Fruit fly (Drosophila melanogaster) whole organism, larva: ENCODE data around the gene CG42537.

ENCODE experiments used
- noc ChIP-seq: fragments of 200-800 bp; sonication (Bioruptor generic); optimal IDR thresholded peaks from 3 replicates; lab custom pipeline; 2019; ENCODE audit warnings: missing biosample characterization, mild to moderate bottlenecking, missing genetic modification characterization, moderate library complexity

The CG42537 gene

DNA sequence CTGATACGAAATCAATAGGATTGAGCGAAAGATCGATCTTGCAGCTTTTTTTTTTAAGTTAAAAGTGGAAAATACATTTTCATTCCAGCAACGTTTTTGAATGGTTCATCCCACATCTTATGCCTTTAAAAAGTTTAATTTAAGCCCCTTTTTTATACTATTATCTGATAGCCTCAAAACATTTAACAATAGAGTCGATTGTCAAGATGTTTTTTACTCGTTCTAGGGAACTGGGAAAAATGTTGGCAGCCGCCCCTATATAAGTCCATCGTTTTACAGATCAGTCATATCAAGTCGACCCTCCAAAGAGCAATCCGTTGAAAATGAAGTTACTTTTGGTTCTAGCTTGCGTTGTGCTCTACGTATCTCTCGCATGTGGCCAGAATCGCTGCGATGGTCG is at the start of gene CG42537:
TSS of gene CG42537 (plus strand) at position 301 of the 400 bp plus-strand sequence.
- TF ChIP-seq noc (tag; lab: Kevin White, UChicago), result no peak

DNA sequence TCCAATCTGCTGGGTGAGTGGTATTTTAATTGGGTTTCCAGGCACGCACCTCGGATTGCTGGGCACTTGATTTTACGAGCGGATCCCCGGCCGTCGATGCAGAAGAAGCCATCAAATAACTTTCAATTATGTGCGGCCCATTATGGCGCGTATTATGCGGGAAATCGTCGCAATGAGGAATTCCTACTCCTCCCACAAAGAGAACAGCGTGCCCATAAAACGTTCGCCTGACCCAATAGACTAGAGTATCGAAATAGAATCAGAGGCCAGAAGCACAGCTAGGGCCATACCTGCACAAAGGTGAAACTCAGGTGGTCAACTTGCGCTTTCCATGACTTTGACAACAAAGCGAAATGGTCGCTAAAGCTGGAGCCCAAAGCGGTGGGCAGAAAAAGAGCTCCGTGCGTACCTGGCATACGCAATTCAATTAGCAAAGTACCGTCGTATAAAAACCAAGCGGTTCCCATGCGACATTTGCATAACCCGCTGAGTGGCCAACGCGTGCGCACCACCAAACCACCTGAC is 47.8 kb upstream of the CG42537 start, which contains the start of gene Osi18:
TSS of gene Osi18 (plus strand) at position 475 of the 525 bp plus-strand sequence.
- no peak for TF ChIP-seq noc (tag; lab: Kevin White, UChicago)

DNA sequence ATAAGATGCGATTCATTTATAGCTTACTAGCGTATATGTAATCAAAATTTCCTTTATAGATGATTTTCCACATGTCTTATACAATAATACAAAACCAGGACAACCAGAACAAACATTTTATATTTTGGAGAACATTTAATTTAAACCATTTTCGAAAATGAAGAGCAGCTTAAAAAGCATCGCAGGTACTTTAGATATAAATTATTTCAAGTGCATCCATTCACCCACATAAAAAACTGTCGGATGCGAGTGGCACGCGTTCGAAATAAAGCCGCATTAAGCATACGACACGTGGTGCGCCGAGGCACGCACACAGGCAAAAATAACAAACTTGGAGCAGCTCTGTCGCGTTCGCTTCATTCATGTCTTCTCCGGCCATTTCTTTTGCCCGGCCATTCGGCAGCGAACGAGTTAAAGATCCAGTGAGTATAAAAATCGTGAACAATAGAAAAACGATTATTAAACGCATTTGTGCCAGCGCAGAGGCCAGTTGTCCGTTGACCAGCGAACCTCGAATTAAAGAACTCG is 42.6 kb upstream of the CG42537 start, which contains the start of gene Osi19:
TSS of gene Osi19 (plus strand) at position 457 of the 528 bp plus-strand sequence.
- no peak for TF ChIP-seq noc (tag; lab: Kevin White, UChicago)

DNA sequence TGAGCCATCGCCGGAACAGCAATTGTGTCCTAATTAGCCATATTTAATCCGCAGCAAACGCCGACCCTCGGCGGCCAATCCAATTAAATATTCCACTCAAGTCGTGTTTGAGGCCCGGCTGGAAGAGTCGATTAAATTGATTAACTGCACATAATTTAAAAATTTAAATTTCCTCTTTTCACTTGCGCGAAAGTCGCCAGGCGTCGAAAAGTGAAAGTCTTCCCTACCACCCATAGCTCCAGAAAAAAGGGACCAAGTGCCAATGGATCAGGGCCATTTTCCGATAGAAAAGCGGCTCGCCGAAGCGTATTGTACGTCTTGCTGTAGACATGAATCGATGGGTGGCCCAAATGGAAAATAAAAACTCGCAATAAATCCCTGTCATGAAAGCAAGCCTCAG is 40.2 kb upstream of the CG42537 start:
- TF ChIP-seq noc (tag; lab: Kevin White, UChicago), result no peak

DNA sequence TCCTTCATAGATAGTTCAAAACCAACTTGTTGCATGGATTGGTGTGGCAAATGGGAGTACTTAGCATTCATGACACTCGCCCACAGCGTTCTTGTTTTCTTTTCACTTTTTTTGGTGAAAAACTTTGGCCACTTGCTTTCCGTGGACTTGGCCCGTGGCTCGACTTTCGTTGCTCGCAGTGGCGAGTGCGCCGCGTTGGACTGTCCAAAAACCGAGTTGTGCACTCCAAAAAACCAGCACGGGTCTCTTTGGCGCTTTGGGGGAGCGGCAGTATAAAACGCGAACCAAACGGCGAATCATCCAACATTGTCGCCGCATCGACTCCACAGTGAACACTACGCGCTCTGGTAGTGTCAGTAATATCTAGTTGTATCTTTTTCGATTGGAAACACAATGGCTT is 37.8 kb upstream of the CG42537 start, which contains the start of gene Osi20:
TSS of gene Osi20 (plus strand) at position 301 of the 400 bp plus-strand sequence.
- TF ChIP-seq noc (tag; lab: Kevin White, UChicago), result no peak

DNA sequence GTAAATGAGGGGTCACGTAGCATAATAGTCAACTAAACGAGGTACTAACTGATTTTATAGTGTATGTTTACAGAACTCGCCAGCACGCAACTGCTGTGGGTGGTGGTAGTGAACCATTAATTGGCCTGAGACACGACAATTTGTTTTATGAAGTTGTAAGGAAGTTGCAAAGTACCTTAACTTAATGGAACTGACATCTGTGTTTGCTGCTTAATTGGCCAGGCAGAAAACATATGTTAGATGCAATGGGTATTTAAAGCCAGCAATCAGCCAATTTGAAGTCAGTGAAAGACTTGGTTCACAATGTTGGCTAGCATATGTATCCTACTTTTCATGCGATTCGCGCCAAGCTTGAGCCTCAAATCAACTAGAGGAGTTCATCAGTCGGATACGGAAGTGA is 35.9 kb upstream of the CG42537 start, which contains the start of gene CG17917:
TSS of gene CG17917 (plus strand) at position 301 of the 400 bp plus-strand sequence.
- no peak for TF ChIP-seq noc (tag; lab: Kevin White, UChicago)

DNA sequence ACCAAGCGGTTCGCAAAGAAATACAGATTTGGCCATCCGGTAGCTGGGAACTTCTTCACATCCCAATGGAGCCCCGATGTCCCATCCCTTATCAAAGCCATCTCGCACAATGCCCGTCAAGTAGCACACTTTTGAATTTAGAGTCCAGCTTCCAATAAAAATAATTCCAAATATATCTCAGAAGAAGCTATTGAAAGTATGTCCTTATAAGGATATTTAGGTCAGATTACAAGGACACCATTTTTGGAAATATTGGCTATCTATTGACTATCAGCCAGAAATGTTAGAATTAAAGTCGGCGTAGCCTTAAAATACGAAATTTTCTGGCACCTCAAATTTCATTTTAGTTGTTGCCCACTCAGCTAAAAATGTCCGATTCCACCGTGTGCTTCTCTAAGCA is 34.9 kb upstream of the CG42537 start, which contains the start of gene CG10298:
TSS of gene CG10298 (plus strand) at position 301 of the 400 bp plus-strand sequence.
- TF ChIP-seq noc (tag; lab: Kevin White, UChicago), result no peak

DNA sequence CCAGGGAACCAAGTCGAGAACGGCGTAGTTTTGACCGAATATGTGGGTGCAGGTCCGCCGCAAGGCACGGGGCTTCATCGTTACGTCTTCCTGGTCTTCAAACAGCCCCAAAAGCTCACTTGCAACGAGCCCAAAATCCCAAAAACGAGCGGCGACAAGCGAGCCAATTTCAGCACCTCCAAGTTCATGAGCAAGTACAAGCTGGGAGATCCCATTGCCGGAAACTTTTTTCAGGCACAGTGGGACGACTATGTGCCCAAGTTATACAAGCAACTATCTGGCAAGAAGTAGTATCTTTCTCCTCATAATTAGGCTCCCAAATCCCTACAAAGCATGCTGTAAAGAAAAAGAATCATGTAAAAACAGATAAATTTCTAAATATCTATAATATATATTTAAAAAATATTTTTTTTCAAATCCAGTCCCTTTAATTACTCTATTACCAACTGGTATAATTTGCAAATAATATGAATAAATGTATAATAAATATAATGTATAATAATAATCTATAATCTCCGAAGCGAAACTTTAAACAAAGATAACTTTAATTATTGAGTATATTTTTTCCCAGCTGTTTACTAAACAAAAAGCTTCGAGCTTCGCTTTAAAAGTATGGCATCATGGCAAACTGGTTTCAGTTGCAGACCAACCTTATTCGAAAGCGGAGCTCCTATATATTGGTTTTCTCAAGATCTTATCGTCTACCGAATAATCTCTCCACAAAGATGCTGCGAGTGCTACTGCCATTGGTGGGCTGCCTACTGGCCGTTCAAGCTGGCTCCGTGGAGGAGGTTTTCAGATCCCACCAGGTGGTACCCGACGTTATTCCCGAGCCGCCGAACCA is 34.0 kb upstream of the CG42537 start, which contains the start of gene CG17919:
TSS of gene CG17919 (plus strand) at position 634 of the 844 bp plus-strand sequence.
- TF ChIP-seq noc (tag; lab: Kevin White, UChicago), result no peak

DNA sequence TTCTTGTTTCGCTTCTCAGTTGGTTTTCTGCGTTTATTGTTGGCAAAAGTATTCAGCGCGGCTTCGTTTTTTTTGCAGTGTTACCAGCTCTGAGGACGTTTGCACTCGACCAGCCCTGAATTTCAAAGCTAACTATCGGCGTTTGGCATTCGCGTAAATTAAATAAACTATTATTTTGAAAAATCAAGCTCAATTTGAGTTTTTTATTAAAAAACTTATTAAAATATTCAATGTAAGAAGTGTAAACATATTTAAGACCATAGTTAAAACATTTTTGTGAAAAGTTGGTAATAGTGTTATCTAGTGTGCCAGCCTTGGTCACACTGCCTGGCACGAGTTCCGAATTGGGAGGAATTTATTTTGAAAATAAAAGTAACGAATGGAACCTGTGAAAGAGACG is 31.8 kb upstream of the CG42537 start, which contains the start of the genes SmD2 and CG18048:
TSS of gene SmD2 (minus strand) at position 98 of the 400 bp plus-strand sequence.
TSS of gene CG18048 (plus strand) at position 298 of the 400 bp plus-strand sequence.
- no peak for TF ChIP-seq noc (tag; lab: Kevin White, UChicago)

- no peak for TF ChIP-seq noc (tag; lab: Kevin White, UChicago)
These were observed 28.7 kb upstream of the CG42537 start, which contains the start of gene Hr83 for dm6 chr3R:6348943-6349342. Hr83 (plus strand) TSS chr3R:6349243.

dm6 chr3R:6350755-6351154 is 26.8 kb upstream of the CG42537 start, which contains the start of gene Pak:
Pak (plus strand) TSS chr3R:6350896.
- TF ChIP-seq noc (tag; lab: Kevin White, UChicago), result no peak

DNA sequence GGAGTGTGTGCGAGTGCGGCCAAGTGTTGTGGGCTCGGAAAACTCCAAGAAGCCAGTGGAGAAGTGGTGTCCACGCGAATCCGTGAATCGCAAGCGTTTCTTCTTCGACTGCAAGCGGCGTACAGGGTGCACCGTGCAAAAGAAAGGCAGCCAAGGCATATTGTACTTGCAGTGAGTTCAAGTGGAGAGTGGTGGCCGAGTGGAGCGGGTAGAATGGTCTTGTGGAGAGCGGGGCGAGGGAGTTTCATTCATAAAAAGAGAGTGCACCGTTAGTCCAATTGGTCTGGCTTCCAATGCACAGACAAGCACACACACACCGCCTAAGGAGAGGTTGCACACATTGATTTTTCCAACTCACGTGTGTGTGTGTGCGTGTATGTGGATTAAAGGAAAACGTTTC is 26.4 kb upstream of the CG42537 start:
- TF ChIP-seq noc (tag; lab: Kevin White, UChicago), result no peak

DNA sequence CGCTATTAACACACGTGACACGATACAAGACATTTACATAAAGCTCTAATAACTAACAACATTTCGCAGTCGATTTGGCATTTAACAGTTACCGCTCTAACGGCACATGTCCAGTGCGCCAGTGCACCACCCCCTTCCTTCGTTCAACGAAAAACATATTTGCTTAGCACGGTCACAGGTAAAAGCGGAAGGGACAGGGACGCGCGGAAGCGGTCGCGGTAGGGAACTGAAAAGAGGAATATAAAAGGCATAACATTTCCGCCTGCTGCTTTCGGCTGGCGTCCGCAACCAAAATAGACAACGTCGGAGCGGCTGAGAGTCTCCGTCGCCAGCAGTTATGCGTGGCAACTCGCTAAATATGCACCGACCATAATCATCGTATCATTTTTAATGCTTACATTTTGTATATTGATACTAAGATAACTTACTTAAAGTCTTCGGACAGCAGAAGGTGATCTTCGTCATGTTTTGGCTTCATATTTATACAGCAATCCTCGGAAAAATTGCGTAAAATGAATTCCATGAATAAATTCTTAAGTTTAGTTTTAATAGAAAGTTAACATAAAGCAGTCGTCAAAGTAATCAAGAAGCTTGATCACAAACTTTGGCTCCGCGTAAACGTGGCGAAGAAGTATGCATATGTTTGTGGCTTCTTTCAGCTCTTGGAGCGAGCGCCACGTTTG is 25.8 kb upstream of the CG42537 start:
- TF ChIP-seq noc (tag; lab: Kevin White, UChicago), result peak; percentile 19

dm6 chr3R:6352436-6352835 is 25.2 kb upstream of the CG42537 start:
- no peak for TF ChIP-seq noc (tag; lab: Kevin White, UChicago)
